Worm (Caenorhabditis elegans) whole organism, L4 larva: ENCODE results near the gene pptr-1.

Source experiments
- F10B5.3 ChIP-seq: sonication (generic microtip); optimal IDR thresholded peaks from 2 replicates; lab custom pipeline; 2016; ENCODE audit warnings: mild to moderate bottlenecking, missing genetic modification characterization, missing compliant biosample characterization
- F37D6.2 ChIP-seq: sonication (generic microtip); optimal IDR thresholded peaks from 2 replicates; lab custom pipeline; 2016; ENCODE audit warnings: mild to moderate bottlenecking, missing genetic modification characterization, missing compliant biosample characterization
- R02D3.7 ChIP-seq: fragments of 150-350 bp; sonication (generic microtip); optimal IDR thresholded peaks from 3 replicates; lab custom pipeline; 2014; ENCODE audit warnings: missing biosample characterization, missing genetic modification characterization
- Y105C5A.15 ChIP-seq: fragments of 200-800 bp; sonication (Bioruptor generic); IDR thresholded peaks from 2 replicates; pipeline ENCODE4 v1.3.6; 2022; ENCODE audit warnings: missing genetic modification characterization, missing compliant biosample characterization
- Y5F2A.4 ChIP-seq: fragments of 200-800 bp; sonication (Bioruptor generic); optimal IDR thresholded peaks from 2 replicates; lab custom pipeline; 2018; ENCODE audit warnings: mild to moderate bottlenecking, missing genetic modification characterization, missing compliant biosample characterization
- Y75B8A.6 ChIP-seq: fragments of 200-800 bp; sonication (Bioruptor generic); IDR thresholded peaks from 2 replicates; pipeline ENCODE4 v1.3.6; 2022; ENCODE audit warnings: missing genetic modification reagents, missing genetic modification characterization, missing compliant biosample characterization
- aha-1 ChIP-seq: fragments of 150-350 bp; peaks from one replicate; lab custom pipeline; 2014; ENCODE audit warnings: missing biosample characterization, missing genetic modification characterization
- aly-2 ChIP-seq: sonication (generic microtip); optimal IDR thresholded peaks from 2 replicates; lab custom pipeline; 2018; ENCODE audit warnings: missing biosample characterization, missing genetic modification characterization
- ama-1 ChIP-seq: fragments of 150-350 bp; optimal IDR thresholded peaks from 2 replicates; lab custom pipeline; 2014; ENCODE audit warnings: inconsistent platforms, mixed read lengths
- ces-1 ChIP-seq: fragments of 150-350 bp; sonication (generic microtip); optimal IDR thresholded peaks from 4 replicates; lab custom pipeline; 2014; ENCODE audit warnings: missing biosample characterization, missing genetic modification reagents, missing genetic modification characterization
- ctbp-1 ChIP-seq: fragments of 200-800 bp; sonication (Bioruptor generic); IDR thresholded peaks from 2 replicates; pipeline ENCODE4 v1.3.6; 2022; ENCODE audit warnings: missing genetic modification reagents, missing genetic modification characterization, missing compliant biosample characterization
- daf-8 ChIP-seq: fragments of 200-800 bp; sonication (Bioruptor generic); IDR thresholded peaks from 2 replicates; pipeline ENCODE4 v1.3.6; 2022; ENCODE audit warnings: missing genetic modification characterization, missing compliant biosample characterization
- dmd-6 ChIP-seq: fragments of 200-800 bp; sonication (Bioruptor generic); IDR thresholded peaks from 2 replicates; pipeline ENCODE4 v1.3.6; 2022; ENCODE audit warnings: missing genetic modification reagents, missing genetic modification characterization, missing compliant biosample characterization
- dpl-1 ChIP-seq: fragments of 150-350 bp; optimal IDR thresholded peaks from 2 replicates; lab custom pipeline; 2014; ENCODE audit warnings: missing biosample characterization, missing genetic modification reagents, missing genetic modification characterization
- fkh-10 ChIP-seq: fragments of 150-350 bp; optimal IDR thresholded peaks from 2 replicates; lab custom pipeline; 2014; ENCODE audit warnings: missing biosample characterization, missing genetic modification reagents, missing genetic modification characterization
- hlh-30 ChIP-seq: sonication (generic microtip); optimal IDR thresholded peaks from 2 replicates; lab custom pipeline; 2017; ENCODE audit warnings: antibody characterized with exemption, mild to moderate bottlenecking, missing genetic modification characterization, missing compliant biosample characterization; ENCODE audit not compliant: insufficient read depth
- jun-1 ChIP-seq: fragments of 150-350 bp; optimal IDR thresholded peaks from 2 replicates; lab custom pipeline; 2014; ENCODE audit warnings: missing biosample characterization, missing genetic modification reagents, missing genetic modification characterization
- lim-7 ChIP-seq: fragments of 200-800 bp; sonication (Bioruptor generic); IDR thresholded peaks from 2 replicates; pipeline ENCODE4 v1.3.6; 2022; ENCODE audit warnings: missing genetic modification characterization, missing compliant biosample characterization
- lin-1 ChIP-seq: fragments of 200-800 bp; sonication (Bioruptor generic); IDR thresholded peaks from 2 replicates; pipeline ENCODE4 v1.3.6; 2022; ENCODE audit warnings: missing genetic modification reagents, missing genetic modification characterization, missing compliant biosample characterization
- lin-13 ChIP-seq: fragments of 150-350 bp; optimal IDR thresholded peaks from 2 replicates; lab custom pipeline; 2014; ENCODE audit warnings: missing biosample characterization, missing genetic modification reagents, missing genetic modification characterization
- lin-15B ChIP-seq: fragments of 150-350 bp; sonication (generic microtip); optimal IDR thresholded peaks from 3 replicates; lab custom pipeline; 2014; ENCODE audit warnings: missing biosample characterization, missing genetic modification characterization
- lin-38 ChIP-seq: fragments of 200-800 bp; sonication (Bioruptor generic); IDR thresholded peaks from 2 replicates; pipeline ENCODE4 v1.3.6; 2022; ENCODE audit warnings: missing genetic modification reagents, missing genetic modification characterization, missing compliant biosample characterization
- madf-5 ChIP-seq, 2 experiments: fragments of 200-800 bp; sonication (Bioruptor generic); IDR thresholded peaks; 2 replicates each; pipeline ENCODE4 v1.3.6; 2022; ENCODE audit warnings: missing compliant biosample characterization in 2 of 2, missing genetic modification characterization in 2 of 2
- madf-9 ChIP-seq: fragments of 200-800 bp; sonication (Bioruptor generic); conservative IDR thresholded peaks from 2 replicates; pipeline ENCODE4 v1.3.6; 2022; ENCODE audit warnings: missing genetic modification reagents, missing genetic modification characterization, missing compliant biosample characterization
- mep-1 ChIP-seq: fragments of 150-350 bp; sonication (generic microtip); optimal IDR thresholded peaks from 3 replicates; lab custom pipeline; 2014; ENCODE audit warnings: missing biosample characterization, missing genetic modification characterization
- mes-2 ChIP-seq: sonication (generic microtip); optimal IDR thresholded peaks from 2 replicates; lab custom pipeline; 2016; ENCODE audit warnings: missing genotype, mild to moderate bottlenecking, missing genetic modification characterization, missing compliant biosample characterization; ENCODE audit not compliant: poor library complexity, severe bottlenecking
- mxl-2 ChIP-seq: fragments of 200-800 bp; sonication (Bioruptor generic); conservative IDR thresholded peaks from 2 replicates; pipeline ENCODE4 v1.3.6; 2022; ENCODE audit warnings: missing genetic modification reagents, missing genetic modification characterization, missing compliant biosample characterization
- nhr-10 ChIP-seq: fragments of 150-350 bp; optimal IDR thresholded peaks from 2 replicates; lab custom pipeline; 2014; ENCODE audit warnings: missing biosample characterization, missing genetic modification characterization
- nhr-11 ChIP-seq: fragments of 150-350 bp; optimal IDR thresholded peaks from 2 replicates; lab custom pipeline; 2014; ENCODE audit warnings: missing biosample characterization, missing genetic modification characterization
- nhr-237 ChIP-seq: sonication (generic microtip); optimal IDR thresholded peaks from 2 replicates; lab custom pipeline; 2017; ENCODE audit warnings: missing biosample characterization, missing genetic modification characterization
- nhr-28 ChIP-seq: fragments of 150-350 bp; optimal IDR thresholded peaks from 2 replicates; lab custom pipeline; 2014; ENCODE audit warnings: missing biosample characterization, missing genetic modification characterization
- nhr-48 ChIP-seq: sonication (generic microtip); optimal IDR thresholded peaks from 2 replicates; lab custom pipeline; 2016; ENCODE audit warnings: mild to moderate bottlenecking, missing genetic modification characterization, missing compliant biosample characterization
- nhr-6 ChIP-seq: fragments of 150-350 bp; optimal IDR thresholded peaks from 2 replicates; lab custom pipeline; 2014; ENCODE audit warnings: missing biosample characterization, missing genetic modification characterization
- nhr-76 ChIP-seq: fragments of 150-350 bp; optimal IDR thresholded peaks from 2 replicates; lab custom pipeline; 2014; ENCODE audit warnings: missing biosample characterization, missing genetic modification characterization
- pha-4 ChIP-seq, 2 experiments: fragments of 150-350 bp in 1 of 2; fragments of 200-800 bp in 1 of 2; sonication (Bioruptor generic) in 1 of 2; IDR thresholded peaks in 1 of 2; optimal IDR thresholded peaks in 1 of 2; 2 replicates each; pipeline versions ENCODE4 v1.3.6 to Lab custom; 2014 to 2022; ENCODE audit warnings: missing genetic modification characterization in 2 of 2, missing genetic modification reagents in 2 of 2, missing biosample characterization in 1 of 2, missing compliant biosample characterization in 1 of 2
- rbr-2 ChIP-seq: sonication (generic microtip); optimal IDR thresholded peaks from 2 replicates; lab custom pipeline; 2016; ENCODE audit warnings: missing genotype, missing genetic modification characterization, missing compliant biosample characterization
- saeg-2 ChIP-seq: fragments of 200-800 bp; sonication (Bioruptor generic); IDR thresholded peaks from 2 replicates; pipeline ENCODE4 v1.3.6; 2022; ENCODE audit warnings: missing genetic modification reagents, missing genetic modification characterization, missing compliant biosample characterization
- skn-1 ChIP-seq: fragments of 150-350 bp; optimal IDR thresholded peaks from 2 replicates; lab custom pipeline; 2014; ENCODE audit warnings: missing biosample characterization, missing genetic modification characterization
- snpc-1.2 ChIP-seq: fragments of 200-800 bp; sonication (Bioruptor generic); IDR thresholded peaks from 2 replicates; pipeline ENCODE4 v1.3.6; 2022; ENCODE audit warnings: missing genetic modification reagents, missing genetic modification characterization, missing compliant biosample characterization
- snpc-4 ChIP-seq: fragments of 150-350 bp; optimal IDR thresholded peaks from 2 replicates; lab custom pipeline; 2014; ENCODE audit warnings: missing biosample characterization, missing genetic modification characterization
- tag-97 ChIP-seq: fragments of 200-800 bp; sonication (Bioruptor generic); IDR thresholded peaks from 2 replicates; pipeline ENCODE4 v1.3.6; 2022; ENCODE audit warnings: missing genetic modification characterization, missing compliant biosample characterization
- unc-130 ChIP-seq: sonication (generic microtip); optimal IDR thresholded peaks from 2 replicates; lab custom pipeline; 2016; ENCODE audit warnings: missing genetic modification reagents, missing genetic modification characterization, missing compliant biosample characterization
- vab-7 ChIP-seq: fragments of 200-800 bp; sonication (Bioruptor generic); IDR thresholded peaks from 2 replicates; pipeline ENCODE4 v1.3.6; 2022; ENCODE audit warnings: missing genetic modification reagents, missing genetic modification characterization, missing compliant biosample characterization
- zfp-2 ChIP-seq: sonication (generic microtip); optimal IDR thresholded peaks from 2 replicates; lab custom pipeline; 2016; ENCODE audit warnings: mild to moderate bottlenecking, missing genetic modification characterization, missing compliant biosample characterization
- zfp-3 ChIP-seq: fragments of 200-800 bp; sonication (Bioruptor generic); conservative IDR thresholded peaks from 2 replicates; pipeline ENCODE4 v1.3.6; 2022; ENCODE audit warnings: missing genetic modification reagents, missing genetic modification characterization, missing compliant biosample characterization
- zip-11 ChIP-seq: fragments of 200-800 bp; sonication (Bioruptor generic); IDR thresholded peaks from 2 replicates; pipeline ENCODE4 v1.3.6; 2022; ENCODE audit warnings: missing genetic modification characterization, missing compliant biosample characterization

pptr-1 gene

DNA sequence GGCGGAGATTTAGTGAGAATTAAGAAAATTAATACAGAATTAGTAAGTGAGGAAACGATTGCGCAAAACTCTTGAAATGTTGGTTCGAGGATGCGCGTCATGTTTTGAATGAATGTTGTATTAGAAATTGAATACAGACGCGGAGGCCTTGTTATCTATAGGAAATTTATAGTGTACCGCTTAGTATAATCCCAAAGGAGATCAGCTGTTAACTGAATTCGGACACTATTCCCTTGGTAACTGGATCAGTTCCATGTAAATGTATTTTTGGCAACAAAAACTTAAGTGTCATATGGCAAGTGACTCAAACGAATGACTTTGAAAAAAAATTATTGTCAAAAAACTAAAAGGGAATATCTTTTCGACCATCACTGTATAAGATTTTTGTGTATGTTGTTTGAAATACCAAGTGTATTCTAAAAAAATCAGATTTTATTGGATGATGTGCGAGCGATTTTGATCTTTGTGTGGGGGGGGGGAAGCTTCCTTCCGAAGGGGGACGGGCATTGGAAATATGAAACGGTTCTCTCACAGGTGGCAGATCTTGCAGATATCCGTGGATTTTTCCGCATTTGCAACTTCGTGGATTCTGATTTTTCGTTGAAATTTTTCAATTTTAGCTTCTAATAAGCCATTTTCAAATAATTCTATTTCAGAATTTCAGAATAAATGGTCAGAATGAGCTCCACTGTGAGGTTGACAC, 10.8 kb upstream of the pptr-1 start, which contains the start of the genes W08G11.5 and W08G11.1:
Gene W08G11.5, minus strand, starts transcription at position 101 of the 703 bp plus-strand sequence.
Gene W08G11.1, plus strand, starts transcription at position 653 of the 703 bp plus-strand sequence.
- TF ChIP-seq aha-1 (tag; lab: Kevin White, UChicago) (peak; percentile 33), snpc-4 (no peak)
- TF ChIP-seq, all 104 proteins: peak for 1

DNA sequence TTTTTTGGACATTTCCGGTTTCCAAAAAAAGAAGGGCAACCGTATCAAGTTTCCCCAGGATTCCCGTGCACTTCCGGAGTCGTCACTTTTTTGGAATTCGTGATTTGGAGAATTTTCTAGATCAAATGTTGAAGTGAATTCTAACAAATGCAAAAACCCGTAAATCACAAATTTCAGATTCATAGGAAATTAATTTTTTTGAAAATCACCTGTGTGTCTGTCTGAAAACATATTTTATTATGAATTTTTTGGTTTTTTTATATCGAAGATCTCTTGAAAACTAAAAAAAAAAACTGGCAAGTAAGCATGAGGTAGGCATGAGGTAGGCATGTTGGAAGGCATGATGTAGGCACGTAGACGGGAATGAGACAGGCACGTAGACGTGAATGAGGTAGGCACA, 7.3 kb upstream of the pptr-1 start:
- TF ChIP-seq nhr-11 (tag; lab: Kevin White, UChicago) (no peak), nhr-6 (no peak), aha-1 (tag; lab: Kevin White, UChicago) (peak; percentile 60), aly-2 (tag; lab: Kevin White, UChicago) (no peak), zip-11 (GFP tag; lab: Robert Waterston, UW) (no peak), nhr-48 (no peak)

DNA sequence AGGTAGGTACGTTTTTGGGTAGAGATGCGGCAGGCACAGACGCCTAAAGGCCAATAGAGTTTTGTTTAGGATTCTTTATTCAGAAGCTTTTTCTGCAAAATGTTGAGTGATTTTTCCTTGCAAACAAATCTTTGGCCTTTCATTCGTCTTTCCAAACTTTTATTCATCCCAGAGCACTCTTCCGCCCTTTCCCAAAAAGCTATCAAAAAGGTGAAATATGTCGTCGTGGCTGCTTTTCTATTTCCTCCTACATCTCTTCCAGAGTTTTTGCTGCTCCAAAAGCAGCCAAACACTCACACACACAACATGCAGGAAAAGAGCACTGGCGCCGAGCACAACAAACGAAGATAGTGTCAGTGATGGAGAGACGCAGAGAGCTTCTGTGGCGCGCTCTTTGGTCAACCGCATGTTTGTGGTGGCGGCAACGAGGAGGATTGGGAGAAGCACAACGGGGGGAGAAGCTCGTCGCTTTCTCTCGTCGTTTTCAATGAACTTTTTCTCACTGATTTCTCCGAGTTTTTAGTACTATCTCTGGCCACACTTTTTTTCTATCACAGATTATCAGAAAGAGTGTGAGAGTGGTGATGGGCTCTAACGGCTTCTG, 6.4 kb upstream of the pptr-1 start:
- no peak for TF ChIP-seq mxl-2 (GFP tag; lab: Robert Waterston, UW)
- no peak for TF ChIP-seq zip-11 (GFP tag; lab: Robert Waterston, UW)
- no peak for TF ChIP-seq nhr-6
- peak; percentile 78 for TF ChIP-seq dmd-6 (GFP tag; lab: Robert Waterston, UW)
- no peak for TF ChIP-seq ctbp-1 (GFP tag; lab: Robert Waterston, UW)
- no peak for TF ChIP-seq lin-38 (GFP tag; lab: Robert Waterston, UW)
- peak; percentile 14 for TF ChIP-seq lin-13 (GFP tag; lab: Kevin White, UChicago)
- peak; percentile 45 for TF ChIP-seq mep-1 (tag; lab: Kevin White, UChicago)
- TF ChIP-seq nhr-10 = no peak
- no peak for TF ChIP-seq vab-7 (GFP tag; lab: Robert Waterston, UW)
- no peak for TF ChIP-seq madf-5 (GFP tag; IDR thresholded peaks at IDR 0.05; lab: Robert Waterston, UW)
- no peak for TF ChIP-seq F37D6.2
- TF ChIP-seq rbr-2 (tag; lab: Kevin White, UChicago) = peak; percentile 66
- peak; percentile 79 for TF ChIP-seq hlh-30 (tag; lab: Kevin White, UChicago)
- TF ChIP-seq nhr-11 (tag; lab: Kevin White, UChicago) = peak; percentile 64
- TF ChIP-seq Y105C5A.15 (GFP tag; lab: Robert Waterston, UW) = no peak
- no peak for TF ChIP-seq ces-1 (GFP tag; lab: Kevin White, UChicago)
- no peak for TF ChIP-seq madf-9 (GFP tag; lab: Robert Waterston, UW)
- TF ChIP-seq F10B5.3 (tag; lab: Kevin White, UChicago) = no peak
- no peak for TF ChIP-seq ama-1
- no peak for TF ChIP-seq lin-15B (tag; lab: Kevin White, UChicago)
- peak; percentile 32 for TF ChIP-seq mes-2 (tag; lab: Kevin White, UChicago)
- TF ChIP-seq pha-4 (GFP tag; IDR thresholded peaks at IDR 0.05; lab: Robert Waterston, UW) = no peak; the same call in 1 of the 2 replicates
- no peak for TF ChIP-seq pha-4 (tag; optimal IDR thresholded peaks at IDR 0.05; lab: Kevin White, UChicago)
- no peak for TF ChIP-seq zfp-2 (tag; lab: Kevin White, UChicago)
- peak; percentile 72 for TF ChIP-seq nhr-28
- TF ChIP-seq zfp-3 (GFP tag; lab: Robert Waterston, UW) = no peak
- TF ChIP-seq skn-1 (tag; lab: Kevin White, UChicago) = no peak
- TF ChIP-seq nhr-237 = no peak
- no peak for TF ChIP-seq nhr-76 (tag; lab: Kevin White, UChicago)
- TF ChIP-seq dpl-1 = no peak
- TF ChIP-seq jun-1 = no peak
- TF ChIP-seq R02D3.7 = no peak
- TF ChIP-seq lin-1 (GFP tag; lab: Robert Waterston, UW) = no peak
- no peak for TF ChIP-seq saeg-2 (GFP tag; lab: Robert Waterston, UW)
- no peak for TF ChIP-seq daf-8 (GFP tag; lab: Robert Waterston, UW)
- TF ChIP-seq lim-7 (GFP tag; lab: Robert Waterston, UW) = no peak
- no peak for TF ChIP-seq Y5F2A.4 (GFP tag; lab: Kevin White, UChicago)
- no peak for TF ChIP-seq aly-2 (tag; lab: Kevin White, UChicago)
- no peak for TF ChIP-seq snpc-1.2
- TF ChIP-seq unc-130 (GFP tag; lab: Kevin White, UChicago) = no peak
- peak; percentile 62 for TF ChIP-seq fkh-10 (GFP tag; lab: Kevin White, UChicago)
- no peak for TF ChIP-seq tag-97 (GFP tag; lab: Robert Waterston, UW)
- TF ChIP-seq Y75B8A.6 (GFP tag; lab: Robert Waterston, UW) = no peak
